Fruit fly (Drosophila melanogaster) whole organism, embryonic: ENCODE measurements around the gene CG31278.

ENCODE experiments used
- CG17568 ChIP-seq: fragments of 200-800 bp; sonication (Bioruptor generic); optimal IDR thresholded peaks from 2 replicates; lab custom pipeline; 2018; ENCODE audit warnings: missing biosample characterization, mild to moderate bottlenecking, missing genetic modification characterization, moderate library complexity
- chif ChIP-seq, 2 experiments: fragments of 200-800 bp; sonication (Bioruptor generic); optimal IDR thresholded peaks; 3 replicates each; lab custom pipeline; 2016; ENCODE audit warnings: missing biosample characterization in 2 of 2, missing genetic modification characterization in 2 of 2

DNA sequence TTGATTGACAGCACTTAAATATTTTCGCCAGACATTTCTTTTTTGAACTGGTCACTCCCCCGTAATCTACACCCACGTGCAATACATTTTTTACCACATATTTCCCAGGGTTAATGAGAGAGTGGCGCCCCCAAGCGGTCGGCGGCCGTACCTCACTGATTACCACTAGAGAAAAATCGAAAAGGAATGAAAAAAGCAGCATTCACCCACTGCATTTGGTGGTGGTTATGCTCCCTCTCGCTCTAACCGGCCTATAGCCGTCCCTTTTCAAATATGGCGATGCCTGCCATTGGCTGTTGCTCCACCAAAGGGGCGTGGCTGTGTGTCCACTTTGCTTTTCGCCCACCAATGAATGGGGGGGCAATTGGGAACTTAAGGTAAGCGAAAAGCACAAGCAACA, 43.2 kb downstream of the CG31278 start:
- peak in 1 of 2 experiments; percentile 54 for TF ChIP-seq chif (GFP tag; optimal IDR thresholded peaks at IDR 0.05; lab: Kevin White, UChicago)
- TF ChIP-seq CG17568 (GFP tag; lab: Kevin White, UChicago), result peak; percentile 16
